Worm (Caenorhabditis elegans) whole organism, L2 larva: ENCODE data around the gene F47B7.4.

Experiments
- C34F6.9 ChIP-seq: fragments of 150-350 bp; optimal IDR thresholded peaks from 2 replicates; lab custom pipeline; 2014; ENCODE audit warnings: missing biosample characterization, missing genetic modification characterization
- F13H6.1 ChIP-seq: sonication (generic microtip); optimal IDR thresholded peaks from 2 replicates; lab custom pipeline; 2016; ENCODE audit warnings: missing genetic modification characterization, missing compliant biosample characterization
- R02D3.7 ChIP-seq: fragments of 150-350 bp; optimal IDR thresholded peaks from 2 replicates; lab custom pipeline; 2014; ENCODE audit warnings: missing biosample characterization, missing genetic modification characterization
- Y55F3AM.14 ChIP-seq: fragments of 200-800 bp; sonication (Bioruptor generic); optimal IDR thresholded peaks from 2 replicates; lab custom pipeline; 2018; ENCODE audit warnings: mild to moderate bottlenecking, missing genetic modification characterization, missing compliant biosample characterization
- alr-1 ChIP-seq: fragments of 150-350 bp; optimal IDR thresholded peaks from 2 replicates; lab custom pipeline; 2014; ENCODE audit warnings: missing biosample characterization, missing genetic modification characterization
- aly-2 ChIP-seq: fragments of 150-350 bp; optimal IDR thresholded peaks from 2 replicates; lab custom pipeline; 2014; ENCODE audit warnings: missing biosample characterization, missing genetic modification characterization
- ama-1 ChIP-seq: fragments of 150-350 bp; optimal IDR thresholded peaks from 2 replicates; lab custom pipeline; 2018; ENCODE audit warnings: inconsistent platforms
- ceh-82 ChIP-seq: fragments of 150-350 bp; optimal IDR thresholded peaks from 2 replicates; lab custom pipeline; 2014; ENCODE audit warnings: missing biosample characterization, missing genetic modification characterization
- crh-2 ChIP-seq: sonication (generic microtip); optimal IDR thresholded peaks from 2 replicates; lab custom pipeline; 2017; ENCODE audit warnings: missing biosample characterization, missing genetic modification characterization
- dmd-4 ChIP-seq: sonication (generic microtip); optimal IDR thresholded peaks from 2 replicates; lab custom pipeline; 2017; ENCODE audit warnings: missing biosample characterization, missing genetic modification characterization
- egl-27 ChIP-seq: sonication (generic microtip); optimal IDR thresholded peaks from 3 replicates; lab custom pipeline; 2017; ENCODE audit warnings: missing biosample characterization, missing genetic modification reagents, missing genetic modification characterization
- elt-1 ChIP-seq: fragments of 150-350 bp; optimal IDR thresholded peaks from 2 replicates; lab custom pipeline; 2014; ENCODE audit warnings: missing biosample characterization, missing genetic modification characterization
- fos-1 ChIP-seq: fragments of 150-350 bp; optimal IDR thresholded peaks from 2 replicates; lab custom pipeline; 2014; ENCODE audit warnings: missing biosample characterization, missing genetic modification characterization
- gmeb-1 ChIP-seq: fragments of 150-350 bp; optimal IDR thresholded peaks from 2 replicates; lab custom pipeline; 2014; ENCODE audit warnings: missing biosample characterization, missing genetic modification characterization
- lin-11 ChIP-seq: fragments of 150-350 bp; sonication (generic microtip); optimal IDR thresholded peaks from 2 replicates; lab custom pipeline; 2014; ENCODE audit warnings: missing biosample characterization, missing genetic modification characterization, inconsistent platforms, mixed read lengths
- lin-13 ChIP-seq: fragments of 150-350 bp; optimal IDR thresholded peaks from 2 replicates; lab custom pipeline; 2014; ENCODE audit warnings: missing biosample characterization, missing genetic modification reagents, missing genetic modification characterization
- mab-5 ChIP-seq: fragments of 150-350 bp; optimal IDR thresholded peaks from 2 replicates; lab custom pipeline; 2014; ENCODE audit warnings: missing biosample characterization, missing genetic modification characterization
- mbf-1 ChIP-seq: sonication (generic microtip); optimal IDR thresholded peaks from 2 replicates; lab custom pipeline; 2017; ENCODE audit warnings: missing biosample characterization, missing genetic modification characterization
- nhr-10 ChIP-seq: sonication (generic microtip); optimal IDR thresholded peaks from 2 replicates; lab custom pipeline; 2017; ENCODE audit warnings: missing biosample characterization, missing genetic modification characterization
- nhr-11 ChIP-seq: fragments of 150-350 bp; optimal IDR thresholded peaks from 2 replicates; lab custom pipeline; 2014; ENCODE audit warnings: missing biosample characterization, missing genetic modification characterization
- nhr-12 ChIP-seq: fragments of 150-350 bp; optimal IDR thresholded peaks from 2 replicates; lab custom pipeline; 2014; ENCODE audit warnings: missing biosample characterization, missing genetic modification characterization
- nhr-129 ChIP-seq: fragments of 150-350 bp; optimal IDR thresholded peaks from 2 replicates; lab custom pipeline; 2014; ENCODE audit warnings: missing biosample characterization, missing genetic modification characterization
- nhr-21 ChIP-seq: fragments of 150-350 bp; optimal IDR thresholded peaks from 2 replicates; lab custom pipeline; 2014; ENCODE audit warnings: missing biosample characterization, missing genetic modification characterization
- nhr-23 ChIP-seq: fragments of 150-350 bp; optimal IDR thresholded peaks from 2 replicates; lab custom pipeline; 2014; ENCODE audit warnings: missing biosample characterization, missing genetic modification reagents, missing genetic modification characterization
- nhr-237 ChIP-seq: fragments of 150-350 bp; optimal IDR thresholded peaks from 2 replicates; lab custom pipeline; 2014; ENCODE audit warnings: missing biosample characterization, missing genetic modification characterization
- nhr-25 ChIP-seq: fragments of 150-350 bp; sonication (generic microtip); optimal IDR thresholded peaks from 3 replicates; lab custom pipeline; 2014; ENCODE audit warnings: missing biosample characterization, missing genetic modification characterization
- nhr-6 ChIP-seq: fragments of 150-350 bp; optimal IDR thresholded peaks from 2 replicates; lab custom pipeline; 2014; ENCODE audit warnings: missing biosample characterization, missing genetic modification characterization
- peb-1 ChIP-seq: fragments of 150-350 bp; optimal IDR thresholded peaks from 2 replicates; lab custom pipeline; 2014; ENCODE audit warnings: missing biosample characterization, missing genetic modification characterization
- sem-4 ChIP-seq: fragments of 150-350 bp; optimal IDR thresholded peaks from 2 replicates; lab custom pipeline; 2014; ENCODE audit warnings: missing biosample characterization, missing genetic modification reagents, missing genetic modification characterization
- skn-1 ChIP-seq: sonication (generic microtip); optimal IDR thresholded peaks from 2 replicates; lab custom pipeline; 2017; ENCODE audit warnings: missing biosample characterization, missing genetic modification characterization
- sma-3 ChIP-seq: sonication (generic microtip); optimal IDR thresholded peaks from 2 replicates; lab custom pipeline; 2016; ENCODE audit warnings: missing genetic modification reagents, missing genetic modification characterization, missing compliant biosample characterization
- sma-9 ChIP-seq, 2 experiments: fragments of 150-350 bp in 1 of 2; sonication (generic microtip) in 1 of 2; optimal IDR thresholded peaks; 2 replicates each; lab custom pipeline; 2014 to 2016; ENCODE audit warnings: missing genetic modification characterization in 2 of 2, mild to moderate bottlenecking in 1 of 2, missing biosample characterization in 1 of 2, missing compliant biosample characterization in 1 of 2, missing genetic modification reagents in 1 of 2, moderate library complexity in 1 of 2
- snpc-4 ChIP-seq: fragments of 150-350 bp; optimal IDR thresholded peaks from 2 replicates; lab custom pipeline; 2014; ENCODE audit warnings: missing biosample characterization, missing genetic modification characterization
- unc-39 ChIP-seq: fragments of 150-350 bp; optimal IDR thresholded peaks from 2 replicates; lab custom pipeline; 2014; ENCODE audit warnings: missing biosample characterization, missing genetic modification characterization
- unc-62 ChIP-seq: fragments of 150-350 bp; optimal IDR thresholded peaks from 2 replicates; lab custom pipeline; 2014; ENCODE audit warnings: missing biosample characterization, missing genetic modification reagents, missing genetic modification characterization
- zag-1 ChIP-seq: fragments of 150-350 bp; optimal IDR thresholded peaks from 2 replicates; lab custom pipeline; 2014; ENCODE audit warnings: missing biosample characterization, missing genetic modification characterization
- ztf-1 ChIP-seq: fragments of 200-800 bp; sonication (Bioruptor generic); conservative IDR thresholded peaks from 2 replicates; pipeline ENCODE4 v1.3.6; 2022; ENCODE audit warnings: missing genetic modification characterization, missing compliant biosample characterization
- ztf-4 ChIP-seq: fragments of 150-350 bp; optimal IDR thresholded peaks from 2 replicates; lab custom pipeline; 2014; ENCODE audit warnings: missing biosample characterization, missing genetic modification characterization

Gene F47B7.4

ce11 chrX:3759345-3759744 is 7.1 kb downstream of the F47B7.4 start, which contains the start of gene T14G12.6:
Gene T14G12.6, minus strand, starts transcription at chrX:3759445.
- TF ChIP-seq nhr-25 (tag; lab: Kevin White, UChicago): no peak
- no peak for TF ChIP-seq aly-2 (tag; lab: Kevin White, UChicago)
- TF ChIP-seq Y55F3AM.14 (GFP tag; lab: Kevin White, UChicago): no peak
- no peak for TF ChIP-seq lin-11 (tag; lab: Kevin White, UChicago)
- TF ChIP-seq C34F6.9 (tag; lab: Kevin White, UChicago): no peak
- no peak for TF ChIP-seq zag-1
- no peak for TF ChIP-seq egl-27
- TF ChIP-seq lin-13 (GFP tag; lab: Kevin White, UChicago): no peak
- TF ChIP-seq mab-5: no peak
- no peak for TF ChIP-seq skn-1 (tag; lab: Kevin White, UChicago)
- TF ChIP-seq ztf-4: no peak

ce11 chrX:3758399-3758798 is 8.1 kb downstream of the F47B7.4 start, which contains the start of gene T14G12.12:
Gene T14G12.12, minus strand, starts transcription at chrX:3758499.
- TF ChIP-seq nhr-12 (tag; lab: Kevin White, UChicago): no peak
- no peak for TF ChIP-seq F13H6.1 (tag; lab: Kevin White, UChicago)
- TF ChIP-seq sma-9 (GFP tag; optimal IDR thresholded peaks at IDR 0.05; lab: Kevin White, UChicago): no peak
- TF ChIP-seq sma-9 (tag; optimal IDR thresholded peaks at IDR 0.05; lab: Kevin White, UChicago): no peak
- no peak for TF ChIP-seq ztf-1 (GFP tag; lab: Robert Waterston, UW)
- TF ChIP-seq mab-5: no peak
- TF ChIP-seq elt-1 (tag; lab: Kevin White, UChicago): no peak
- TF ChIP-seq dmd-4 (tag; lab: Kevin White, UChicago): no peak
- TF ChIP-seq, all 48 proteins: peak for 0

ce11 chrX:3756238-3756637 is 10.2 kb downstream of the F47B7.4 start:
- no peak for TF ChIP-seq R02D3.7 (tag; lab: Kevin White, UChicago)
- no peak for TF ChIP-seq sma-3 (GFP tag; lab: Kevin White, UChicago)
- TF ChIP-seq sma-9 (GFP tag; optimal IDR thresholded peaks at IDR 0.05; lab: Kevin White, UChicago): peak; percentile 20
- TF ChIP-seq sma-9 (tag; optimal IDR thresholded peaks at IDR 0.05; lab: Kevin White, UChicago): no peak
- TF ChIP-seq mab-5: no peak
- TF ChIP-seq nhr-21 (tag; lab: Kevin White, UChicago): peak; percentile 31

- TF ChIP-seq sem-4 (tag; lab: Kevin White, UChicago): no peak
- no peak for TF ChIP-seq egl-27
- TF ChIP-seq nhr-12 (tag; lab: Kevin White, UChicago): no peak
- no peak for TF ChIP-seq nhr-11 (tag; lab: Kevin White, UChicago)
- TF ChIP-seq ztf-4: no peak
- TF ChIP-seq crh-2: no peak
- TF ChIP-seq nhr-237 (tag; lab: Kevin White, UChicago): no peak
- no peak for TF ChIP-seq ceh-82 (tag; lab: Kevin White, UChicago)
- no peak for TF ChIP-seq alr-1 (tag; lab: Kevin White, UChicago)
- no peak for TF ChIP-seq nhr-23
- no peak for TF ChIP-seq peb-1 (tag; lab: Kevin White, UChicago)
- TF ChIP-seq nhr-10 (tag; lab: Kevin White, UChicago): no peak
- no peak for TF ChIP-seq mbf-1 (tag; lab: Kevin White, UChicago)
- no peak for TF ChIP-seq nhr-6
- TF ChIP-seq unc-39 (tag; lab: Kevin White, UChicago): no peak
- no peak for TF ChIP-seq ama-1 (lab: Kevin White, UChicago)
- TF ChIP-seq, all 48 proteins: peak for 0
These were observed 10.7 kb downstream of the F47B7.4 start for ce11 chrX:3755753-3756152.

- no peak for TF ChIP-seq nhr-6
- no peak for TF ChIP-seq aly-2 (tag; lab: Kevin White, UChicago)
- no peak for TF ChIP-seq snpc-4 (tag; lab: Kevin White, UChicago)
- TF ChIP-seq unc-62: no peak
- no peak for TF ChIP-seq R02D3.7 (tag; lab: Kevin White, UChicago)
- TF ChIP-seq nhr-12 (tag; lab: Kevin White, UChicago): no peak
- no peak for TF ChIP-seq fos-1 (tag; lab: Kevin White, UChicago)
- no peak for TF ChIP-seq nhr-129
- no peak for TF ChIP-seq nhr-237 (tag; lab: Kevin White, UChicago)
- no peak for TF ChIP-seq alr-1 (tag; lab: Kevin White, UChicago)
- TF ChIP-seq gmeb-1 (tag; lab: Kevin White, UChicago): no peak
- no peak for TF ChIP-seq lin-11 (tag; lab: Kevin White, UChicago)
- no peak for TF ChIP-seq ztf-4
- TF ChIP-seq nhr-23: no peak
- no peak for TF ChIP-seq nhr-10 (tag; lab: Kevin White, UChicago)
- TF ChIP-seq mbf-1 (tag; lab: Kevin White, UChicago): no peak
- no peak for TF ChIP-seq sma-3 (GFP tag; lab: Kevin White, UChicago)
- TF ChIP-seq egl-27: no peak
- no peak for TF ChIP-seq mab-5
These were observed 14.0 kb downstream of the F47B7.4 start for ce11 chrX:3752443-3752842.
